Fruit fly (Drosophila melanogaster) whole organism: Measurements from ENCODE around the gene CG2124.
A peak's percentile ranks its signal among the peaks of the same experiment; 100 is the strongest.

Source experiments
- CG8478 ChIP-seq: fragments of >200 bp; optimal IDR thresholded peaks from 2 replicates; lab custom pipeline; 2018; ENCODE audit warnings: inconsistent platforms
- Dll ChIP-seq: fragments of >200 bp; optimal IDR thresholded peaks from 2 replicates; lab custom pipeline; 2017
- EcR ChIP-seq, 2 experiments: fragments of >200 bp; optimal IDR thresholded peaks; 2 replicates each; lab custom pipeline; 2017; ENCODE audit warnings: missing biosample characterization in 2 of 2, missing genetic modification characterization in 2 of 2, missing genetic modification reagents in 2 of 2
- pan ChIP-seq: fragments of >200 bp; optimal IDR thresholded peaks from 2 replicates; lab custom pipeline; 2017
- psq ChIP-seq: fragments of >200 bp; optimal IDR thresholded peaks from 2 replicates; lab custom pipeline; 2017
- usp ChIP-seq: fragments of >200 bp; optimal IDR thresholded peaks from 2 replicates; lab custom pipeline; 2017; ENCODE audit warnings: missing biosample characterization, missing genetic modification characterization, mixed read lengths

The CG2124 gene

dm6 chrX:10576993-10577392, 18.9 kb upstream of the CG2124 start:
- TF ChIP-seq usp (GFP tag; lab: Kevin White, UChicago) (no peak), psq (no peak), pan (lab: Kevin White, UChicago) (no peak), CG8478 (no peak)

- TF ChIP-seq EcR (GFP tag; optimal IDR thresholded peaks at IDR 0.05; lab: Kevin White, UChicago) (no peak), CG8478 (no peak), Dll (no peak), pan (lab: Kevin White, UChicago) (no peak), psq (no peak), usp (GFP tag; lab: Kevin White, UChicago) (no peak)
Observed at dm6 chrX:10577773-10578172, 18.1 kb upstream of the CG2124 start.

- no peak for TF ChIP-seq psq
- no peak for TF ChIP-seq usp (GFP tag; lab: Kevin White, UChicago)
- TF ChIP-seq pan (lab: Kevin White, UChicago): no peak
- no peak for TF ChIP-seq Dll
- no peak for TF ChIP-seq EcR (GFP tag; optimal IDR thresholded peaks at IDR 0.05; lab: Kevin White, UChicago)
- no peak for TF ChIP-seq CG8478
Observed at dm6 chrX:10579569-10579968, 16.4 kb upstream of the CG2124 start.

dm6 chrX:10580459-10581103, 15.3 kb upstream of the CG2124 start:
- TF ChIP-seq CG8478: no peak
- TF ChIP-seq psq: no peak
- TF ChIP-seq usp (GFP tag; lab: Kevin White, UChicago): no peak
- TF ChIP-seq pan (lab: Kevin White, UChicago): no peak
- no peak for TF ChIP-seq Dll
- no peak for TF ChIP-seq EcR (GFP tag; optimal IDR thresholded peaks at IDR 0.05; lab: Kevin White, UChicago)

- TF ChIP-seq EcR (GFP tag; optimal IDR thresholded peaks at IDR 0.05; lab: Kevin White, UChicago): no peak
- TF ChIP-seq Dll: no peak
- no peak for TF ChIP-seq CG8478
- peak; percentile 88 for TF ChIP-seq pan (lab: Kevin White, UChicago)
- no peak for TF ChIP-seq usp (GFP tag; lab: Kevin White, UChicago)
Observed at dm6 chrX:10581476-10581875, 14.4 kb upstream of the CG2124 start.

dm6 chrX:10582064-10582463, 13.9 kb upstream of the CG2124 start:
- TF ChIP-seq CG8478 (no peak), Dll (no peak), pan (lab: Kevin White, UChicago) (no peak), EcR (GFP tag; optimal IDR thresholded peaks at IDR 0.05; lab: Kevin White, UChicago) (no peak), psq (no peak), usp (GFP tag; lab: Kevin White, UChicago) (no peak)

- TF ChIP-seq Dll (no peak), CG8478 (no peak), EcR (GFP tag; optimal IDR thresholded peaks at IDR 0.05; lab: Kevin White, UChicago) (no peak), psq (no peak), usp (GFP tag; lab: Kevin White, UChicago) (no peak), pan (lab: Kevin White, UChicago) (no peak)
Observed at dm6 chrX:10584461-10584860, 11.5 kb upstream of the CG2124 start.

- no peak for TF ChIP-seq pan (lab: Kevin White, UChicago)
- no peak for TF ChIP-seq EcR (GFP tag; optimal IDR thresholded peaks at IDR 0.05; lab: Kevin White, UChicago)
- TF ChIP-seq CG8478: no peak
- no peak for TF ChIP-seq psq
- no peak for TF ChIP-seq Dll
- no peak for TF ChIP-seq usp (GFP tag; lab: Kevin White, UChicago)
Observed at dm6 chrX:10585158-10585634, 10.7 kb upstream of the CG2124 start, which contains the start of gene spri. spri (minus strand) TSS chrX:10585422.

dm6 chrX:10586173-10586572, 9.7 kb upstream of the CG2124 start:
- TF ChIP-seq CG8478 (no peak), Dll (no peak), usp (GFP tag; lab: Kevin White, UChicago) (no peak), EcR (GFP tag; optimal IDR thresholded peaks at IDR 0.05; lab: Kevin White, UChicago) (no peak), pan (lab: Kevin White, UChicago) (no peak), psq (no peak)

- TF ChIP-seq Dll (no peak), pan (lab: Kevin White, UChicago) (no peak), usp (GFP tag; lab: Kevin White, UChicago) (no peak), EcR (GFP tag; optimal IDR thresholded peaks at IDR 0.05; lab: Kevin White, UChicago) (no peak), CG8478 (no peak), psq (no peak)
Observed at dm6 chrX:10587445-10587844, 8.5 kb upstream of the CG2124 start.

- no peak for TF ChIP-seq EcR (GFP tag; optimal IDR thresholded peaks at IDR 0.05; lab: Kevin White, UChicago)
- no peak for TF ChIP-seq pan (lab: Kevin White, UChicago)
- no peak for TF ChIP-seq usp (GFP tag; lab: Kevin White, UChicago)
- TF ChIP-seq CG8478: no peak
- TF ChIP-seq psq: no peak
- no peak for TF ChIP-seq Dll
Observed at dm6 chrX:10588789-10589188, 7.1 kb upstream of the CG2124 start, which contains the start of gene Rab9D. Rab9D (plus strand) TSS chrX:10589089.

- no peak for TF ChIP-seq Dll
- no peak for TF ChIP-seq CG8478
- no peak for TF ChIP-seq psq
- no peak for TF ChIP-seq pan (lab: Kevin White, UChicago)
- TF ChIP-seq usp (GFP tag; lab: Kevin White, UChicago): no peak
- TF ChIP-seq EcR (GFP tag; optimal IDR thresholded peaks at IDR 0.05; lab: Kevin White, UChicago): no peak
Observed at dm6 chrX:10599318-10599717, 3.4 kb downstream of the CG2124 start.
